Fruit fly (Drosophila melanogaster): ENCODE results near the gene tinc.
A peak's percentile ranks its signal among the peaks of the same experiment; 100 is the strongest.

The tinc gene

DNA sequence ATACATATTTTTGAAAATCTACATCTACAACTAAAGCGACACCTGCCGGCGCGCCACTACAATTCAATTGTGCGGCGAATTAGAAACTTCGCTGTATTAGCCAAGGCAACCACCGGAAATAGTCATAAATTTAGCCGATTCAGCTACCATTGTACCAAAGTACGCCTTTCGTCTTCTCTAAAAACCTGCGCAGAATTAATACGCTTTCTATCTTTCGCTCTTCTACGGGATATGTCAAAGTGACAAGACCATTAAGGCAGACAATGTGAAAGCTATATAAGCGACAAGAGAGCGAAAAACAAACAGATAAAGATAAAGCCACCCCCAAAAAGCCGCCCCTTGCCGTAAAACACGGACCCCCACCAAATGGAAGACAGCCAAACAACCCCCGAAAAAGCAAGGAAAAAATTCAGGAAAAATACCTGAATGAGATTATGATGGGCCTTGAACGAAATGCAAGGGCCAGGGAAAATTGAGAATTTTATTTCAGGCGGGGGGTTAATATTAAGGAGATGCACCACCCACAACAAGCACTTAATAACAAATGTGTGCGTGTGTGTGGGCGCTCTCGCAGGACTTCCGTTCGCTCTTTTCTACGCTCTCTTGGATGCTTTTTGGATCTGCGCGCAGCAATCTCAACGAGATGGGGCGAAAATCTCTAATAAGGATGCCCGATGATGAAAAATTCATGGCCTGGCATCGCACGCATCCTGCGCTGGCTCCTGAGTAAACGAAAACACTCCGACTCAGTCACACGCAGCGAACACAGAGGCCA, 108.0 kb downstream of the tinc start, which contains the start of gene cpo:
Gene cpo (plus strand): TSS at position 725 of the 775 bp plus-strand sequence.
- TF ChIP-seq CTCF (optimal IDR thresholded peaks at IDR 0.05) (peak; percentile 83 to 89), CG8478 (optimal IDR thresholded peaks at IDR 0.05) (no peak)

DNA sequence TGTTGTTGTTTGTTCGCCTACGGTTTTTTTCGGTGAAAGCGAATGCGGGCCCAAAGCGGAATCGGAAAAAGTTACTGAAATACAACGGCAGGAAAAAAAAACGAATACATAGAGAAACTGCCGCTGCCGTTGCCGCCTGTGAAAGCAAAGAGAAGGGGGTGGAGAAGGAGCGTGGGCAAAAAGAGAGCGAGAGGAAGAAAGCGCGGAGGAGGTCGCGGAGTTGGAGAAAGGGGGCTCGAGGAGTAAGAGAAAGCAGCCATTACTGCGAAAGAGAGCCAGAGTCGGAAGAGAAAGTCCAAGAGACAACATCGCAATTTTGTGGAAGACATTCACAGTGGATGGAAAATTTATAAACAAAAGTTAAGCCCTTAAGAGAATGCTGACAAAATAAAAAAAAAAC, 108.9 kb downstream of the tinc start:
- no peak for TF ChIP-seq CG8478 (optimal IDR thresholded peaks at IDR 0.05)
- TF ChIP-seq CTCF (optimal IDR thresholded peaks at IDR 0.05) = no peak
